Fruit fly (Drosophila melanogaster): ENCODE results near the gene Tbc1d15-17.
A peak's percentile ranks its signal among the peaks of the same experiment; 100 is the strongest.

Gene Tbc1d15-17

dm6 chr2L:247845-248473 is 41.0 kb downstream of the Tbc1d15-17 start:
- peak; percentile 27 for TF ChIP-seq psq (GFP tag; optimal IDR thresholded peaks at IDR 0.05)
- peak; percentile 43 for TF ChIP-seq Blimp-1 (GFP tag; optimal IDR thresholded peaks at IDR 0.05)
- no peak for TF ChIP-seq cas (GFP tag; IDR thresholded peaks at IDR 0.05)
- TF ChIP-seq CG17361 (GFP tag; IDR thresholded peaks at IDR 0.05) = peak; percentile 80
- peak; percentile 56 for TF ChIP-seq CG30403 (GFP tag; optimal IDR thresholded peaks at IDR 0.05)
- peak; percentile 10 for TF ChIP-seq ewg (GFP tag; optimal IDR thresholded peaks at IDR 0.05)
- TF ChIP-seq dpn (GFP tag; optimal IDR thresholded peaks at IDR 0.05) = peak in 1 of 2 experiments; percentile 40
- peak; percentile 70 for TF ChIP-seq CG31441 (GFP tag; IDR thresholded peaks at IDR 0.05)
- TF ChIP-seq Sox100B (GFP tag; optimal IDR thresholded peaks at IDR 0.05) = peak; percentile 50
- TF ChIP-seq cato (GFP tag; optimal IDR thresholded peaks at IDR 0.05; ENCODE audit: borderline replicate concordance) = peak; percentile 7
- TF ChIP-seq CG13287 (GFP tag; IDR thresholded peaks at IDR 0.05; ENCODE audit: partially characterized antibody) = 0 out of 2 replicates have a peak, but pooled peaks have one; percentile 7
- TF ChIP-seq CG11723 (GFP tag; optimal IDR thresholded peaks at IDR 0.05) = peak; percentile 29
- TF ChIP-seq CG7928 (GFP tag; optimal IDR thresholded peaks at IDR 0.05) = peak; percentile 53
- TF ChIP-seq Mrtf (GFP tag; IDR thresholded peaks at IDR 0.05) = no peak
- TF ChIP-seq B-H2 (GFP tag; optimal IDR thresholded peaks at IDR 0.05) = peak; percentile 32
- peak; percentile 47; the same call in 1 of the 2 replicates for TF ChIP-seq CG32772 (GFP tag; IDR thresholded peaks at IDR 0.05)
- TF ChIP-seq MESR4 (GFP tag; optimal IDR thresholded peaks at IDR 0.05) = no peak
- peak; percentile 42; the same call in 1 of the 2 replicates for TF ChIP-seq Bgb (GFP tag; IDR thresholded peaks at IDR 0.05; ENCODE audit: partially characterized antibody)
- TF ChIP-seq run (tag; optimal IDR thresholded peaks at IDR 0.05) = no peak
- peak; percentile 9 for TF ChIP-seq CG12219 (GFP tag; optimal IDR thresholded peaks at IDR 0.05)
- peak; percentile 38; the same call in 1 of the 2 replicates for TF ChIP-seq E2f1 (GFP tag; IDR thresholded peaks at IDR 0.05)
- TF ChIP-seq mam (GFP tag; optimal IDR thresholded peaks at IDR 0.05) = peak; percentile 33
- TF ChIP-seq phol (tag; optimal IDR thresholded peaks at IDR 0.05) = peak; percentile 49
- TF ChIP-seq Med (GFP tag) = peak; percentile 66
- peak; percentile 40 for TF ChIP-seq CG4328 (GFP tag; optimal IDR thresholded peaks at IDR 0.05)
- TF ChIP-seq Rx (GFP tag; IDR thresholded peaks at IDR 0.05) = no peak
- peak; percentile 83 for TF ChIP-seq Hmr (GFP tag; optimal IDR thresholded peaks at IDR 0.05)
- TF ChIP-seq Hsf (GFP tag; optimal IDR thresholded peaks at IDR 0.05) = no peak
- peak; percentile 62 for TF ChIP-seq ind (GFP tag; optimal IDR thresholded peaks at IDR 0.05)
- peak; percentile 51 for TF ChIP-seq Nf-YB (GFP tag; optimal IDR thresholded peaks at IDR 0.05)
- TF ChIP-seq grau (tag; optimal IDR thresholded peaks at IDR 0.05) = peak; percentile 94
- TF ChIP-seq D19A (tag; optimal IDR thresholded peaks at IDR 0.05) = peak; percentile 51
- TF ChIP-seq CG15696 (tag; optimal IDR thresholded peaks at IDR 0.05) = peak; percentile 15
- peak; percentile 91; the same call in 3 of the 4 replicates for TF ChIP-seq chinmo (GFP tag; IDR thresholded peaks at IDR 0.05; ENCODE audit: partially characterized antibody)
- peak; percentile 33; the same call in 1 of the 2 replicates for TF ChIP-seq Ada2b (GFP tag; IDR thresholded peaks at IDR 0.05)
- peak; percentile 32 for TF ChIP-seq CG10274 (GFP tag; optimal IDR thresholded peaks at IDR 0.05)
- TF ChIP-seq Sox102F (GFP tag; optimal IDR thresholded peaks at IDR 0.05) = peak; percentile 52
- TF ChIP-seq Dref (GFP tag; IDR thresholded peaks at IDR 0.05) = no peak
- TF ChIP-seq Drgx (GFP tag; IDR thresholded peaks at IDR 0.05) = peak; percentile 73
- TF ChIP-seq exex (tag; optimal IDR thresholded peaks at IDR 0.05) = peak; percentile 44
- no peak for TF ChIP-seq dm (GFP tag; optimal IDR thresholded peaks at IDR 0.05)
- peak; percentile 60 for TF ChIP-seq CG6765 (GFP tag; optimal IDR thresholded peaks at IDR 0.05)
- TF ChIP-seq lab (GFP tag; optimal IDR thresholded peaks at IDR 0.05) = peak; percentile 87
- peak; percentile 20 for TF ChIP-seq CG6254 (GFP tag; optimal IDR thresholded peaks at IDR 0.05)
- peak; percentile 75 for TF ChIP-seq BtbVII (GFP tag; optimal IDR thresholded peaks at IDR 0.05)
- peak; percentile 44 for TF ChIP-seq CG10147 (GFP tag; optimal IDR thresholded peaks at IDR 0.05)
- peak; percentile 9 for TF ChIP-seq Asciz (GFP tag; optimal IDR thresholded peaks at IDR 0.05)
- peak; percentile 23 for TF ChIP-seq az2 (GFP tag; optimal IDR thresholded peaks at IDR 0.05)
